Fruit fly (Drosophila melanogaster) whole organism, prepupa: ENCODE results near the gene CG17272.
A peak's percentile ranks its signal among the peaks of the same experiment; 100 is the strongest.

Experiments
- Blimp-1 ChIP-seq: fragments of 200-800 bp; sonication (Bioruptor generic); optimal IDR thresholded peaks from 3 replicates; lab custom pipeline; 2017; ENCODE audit warnings: missing biosample characterization, missing genetic modification characterization, mild to moderate bottlenecking, moderate library complexity, missing genetic modification reagents
- CG10631 ChIP-seq: fragments of 200-800 bp; sonication (Bioruptor generic); optimal IDR thresholded peaks from 2 replicates; lab custom pipeline; 2016; ENCODE audit warnings: missing biosample characterization, missing genetic modification characterization
- CG10669 ChIP-seq: fragments of 200-800 bp; sonication (Bioruptor generic); optimal IDR thresholded peaks from 3 replicates; lab custom pipeline; 2018; ENCODE audit warnings: missing biosample characterization, mild to moderate bottlenecking, missing genetic modification characterization, moderate library complexity
- CG11762 ChIP-seq: fragments of 200-800 bp; sonication (Bioruptor generic); optimal IDR thresholded peaks from 3 replicates; lab custom pipeline; 2016; ENCODE audit warnings: missing biosample characterization, missing genetic modification characterization; ENCODE audit not compliant: insufficient read depth
- CG15336 ChIP-seq: fragments of 200-800 bp; sonication (Bioruptor generic); IDR thresholded peaks from 2 replicates; pipeline ENCODE4 v1.3.6; 2022; ENCODE audit warnings: missing biosample characterization, missing genetic modification characterization
- CG1621 ChIP-seq: fragments of 200-800 bp; sonication (Bioruptor generic); optimal IDR thresholded peaks from 3 replicates; lab custom pipeline; 2018; ENCODE audit warnings: missing biosample characterization, mild to moderate bottlenecking, missing genetic modification characterization
- CG16779 ChIP-seq: fragments of 200-800 bp; sonication (Bioruptor generic); optimal IDR thresholded peaks from 3 replicates; lab custom pipeline; 2017; ENCODE audit warnings: missing biosample characterization, mild to moderate bottlenecking, missing genetic modification characterization
- CG3032 ChIP-seq: fragments of 200-800 bp; optimal IDR thresholded peaks from 2 replicates; lab custom pipeline; 2019; ENCODE audit warnings: missing biosample characterization, mild to moderate bottlenecking, missing genetic modification characterization, moderate library complexity
- CG31627 ChIP-seq: fragments of 200-800 bp; sonication (Bioruptor generic); optimal IDR thresholded peaks from 3 replicates; lab custom pipeline; 2016; ENCODE audit warnings: missing biosample characterization, missing genetic modification characterization
- CG32006 ChIP-seq: fragments of 200-800 bp; sonication (Bioruptor generic); optimal IDR thresholded peaks from 3 replicates; lab custom pipeline; 2017; ENCODE audit warnings: missing biosample characterization, mild to moderate bottlenecking, missing genetic modification characterization
- CG34406 ChIP-seq: fragments of 200-800 bp; sonication (Bioruptor generic); optimal IDR thresholded peaks from 3 replicates; lab custom pipeline; 2016; ENCODE audit warnings: missing biosample characterization, missing genetic modification characterization
- CG3919 ChIP-seq: fragments of 200-800 bp; sonication (Bioruptor generic); optimal IDR thresholded peaks from 3 replicates; lab custom pipeline; 2016; ENCODE audit warnings: missing biosample characterization, missing genetic modification characterization
- CG4318 ChIP-seq: fragments of 200-800 bp; sonication (Bioruptor generic); optimal IDR thresholded peaks from 3 replicates; lab custom pipeline; 2017; ENCODE audit warnings: missing biosample characterization, mild to moderate bottlenecking, missing genetic modification characterization
- CG6163 ChIP-seq: fragments of 200-800 bp; sonication (Bioruptor generic); IDR thresholded peaks from 3 replicates; pipeline ENCODE4 v1.3.6; 2022; ENCODE audit warnings: missing biosample characterization, missing genetic modification characterization
- CG6276 ChIP-seq: fragments of 200-800 bp; sonication (Bioruptor generic); optimal IDR thresholded peaks from 2 replicates; lab custom pipeline; 2017; ENCODE audit warnings: missing biosample characterization, mild to moderate bottlenecking, missing genetic modification characterization
- CG6792 ChIP-seq: fragments of 200-800 bp; sonication (Bioruptor generic); optimal IDR thresholded peaks from 3 replicates; lab custom pipeline; 2016; ENCODE audit warnings: missing biosample characterization, missing genetic modification characterization
- CG6808 ChIP-seq: fragments of 200-800 bp; sonication (Bioruptor generic); optimal IDR thresholded peaks from 3 replicates; lab custom pipeline; 2017; ENCODE audit warnings: missing biosample characterization, missing genetic modification characterization, mild to moderate bottlenecking, moderate library complexity, missing genetic modification reagents
- CG6854 ChIP-seq: fragments of 200-800 bp; sonication (Bioruptor generic); optimal IDR thresholded peaks from 2 replicates; lab custom pipeline; 2017; ENCODE audit warnings: missing biosample characterization, mild to moderate bottlenecking, missing genetic modification characterization
- CG8119 ChIP-seq: fragments of 200-800 bp; sonication (Bioruptor generic); IDR thresholded peaks from 3 replicates; pipeline ENCODE4 v1.3.6; 2022; ENCODE audit warnings: missing biosample characterization, missing genetic modification characterization
- CG8319 ChIP-seq: fragments of 200-800 bp; sonication (Bioruptor generic); optimal IDR thresholded peaks from 3 replicates; lab custom pipeline; 2016; ENCODE audit warnings: missing biosample characterization, missing genetic modification characterization
- CG8632 ChIP-seq: fragments of 200-800 bp; sonication (Bioruptor generic); optimal IDR thresholded peaks from 3 replicates; lab custom pipeline; 2016; ENCODE audit warnings: missing biosample characterization, missing genetic modification characterization
- CG9139 ChIP-seq: fragments of 200-800 bp; sonication (Bioruptor generic); optimal IDR thresholded peaks from 3 replicates; lab custom pipeline; 2017; ENCODE audit warnings: missing biosample characterization, mild to moderate bottlenecking, missing genetic modification characterization
- Eip75B ChIP-seq: fragments of 200-800 bp; sonication (Bioruptor generic); optimal IDR thresholded peaks from 3 replicates; lab custom pipeline; 2016; ENCODE audit warnings: missing biosample characterization, missing genetic modification characterization
- Eip78C ChIP-seq: fragments of 200-800 bp; sonication (Bioruptor generic); peaks from one replicate; lab custom pipeline; 2016; ENCODE audit warnings: missing biosample characterization, missing genetic modification characterization
- Eip93F ChIP-seq: fragments of 200-800 bp; sonication (Bioruptor generic); optimal IDR thresholded peaks from 2 replicates; lab custom pipeline; 2016; ENCODE audit warnings: missing biosample characterization, mild to moderate bottlenecking, missing genetic modification characterization
- Ets96B ChIP-seq: fragments of 200-800 bp; optimal IDR thresholded peaks from 2 replicates; lab custom pipeline; 2019; ENCODE audit warnings: missing biosample characterization, mild to moderate bottlenecking, missing genetic modification characterization, moderate library complexity
- Hr39 ChIP-seq: fragments of 200-800 bp; sonication (Bioruptor generic); optimal IDR thresholded peaks from 2 replicates; lab custom pipeline; 2016; ENCODE audit warnings: missing biosample characterization, missing genetic modification characterization
- Hr4 ChIP-seq: fragments of 200-800 bp; sonication (Bioruptor generic); optimal IDR thresholded peaks from 3 replicates; lab custom pipeline; 2016; ENCODE audit warnings: missing biosample characterization, missing genetic modification characterization
- Lpt ChIP-seq: fragments of 200-800 bp; sonication (Bioruptor generic); optimal IDR thresholded peaks from 3 replicates; lab custom pipeline; 2016; ENCODE audit warnings: missing biosample characterization, missing genetic modification characterization
- Met ChIP-seq: fragments of 200-800 bp; sonication (Bioruptor generic); optimal IDR thresholded peaks from 3 replicates; lab custom pipeline; 2016; ENCODE audit warnings: missing biosample characterization, missing genetic modification characterization
- Smox ChIP-seq: fragments of 200-800 bp; sonication (Bioruptor generic); optimal IDR thresholded peaks from 3 replicates; lab custom pipeline; 2016; ENCODE audit warnings: missing biosample characterization, missing genetic modification characterization
- Sox102F ChIP-seq: fragments of 200-800 bp; sonication (Bioruptor generic); optimal IDR thresholded peaks from 2 replicates; lab custom pipeline; 2016; ENCODE audit warnings: missing biosample characterization, mild to moderate bottlenecking, missing genetic modification characterization
- achi ChIP-seq: fragments of 200-800 bp; sonication (Bioruptor generic); optimal IDR thresholded peaks from 3 replicates; lab custom pipeline; 2016; ENCODE audit warnings: missing biosample characterization, missing genetic modification characterization
- acj6 ChIP-seq: fragments of 200-800 bp; sonication (Bioruptor generic); optimal IDR thresholded peaks from 3 replicates; lab custom pipeline; 2016; ENCODE audit warnings: missing biosample characterization, missing genetic modification characterization
- cyc ChIP-seq: fragments of 200-800 bp; sonication (Bioruptor generic); optimal IDR thresholded peaks from 3 replicates; lab custom pipeline; 2016; ENCODE audit warnings: missing biosample characterization, missing genetic modification characterization
- dac ChIP-seq: fragments of 200-800 bp; sonication (Bioruptor generic); optimal IDR thresholded peaks from 2 replicates; lab custom pipeline; 2017; ENCODE audit warnings: missing biosample characterization, mild to moderate bottlenecking, missing genetic modification characterization
- eg ChIP-seq: fragments of 200-800 bp; sonication (Bioruptor generic); IDR thresholded peaks from 3 replicates; pipeline ENCODE4 v1.3.6; 2022; ENCODE audit warnings: missing biosample characterization, missing genetic modification characterization
- esn ChIP-seq: fragments of 200-800 bp; sonication (Bioruptor generic); optimal IDR thresholded peaks from 2 replicates; lab custom pipeline; 2016; ENCODE audit warnings: missing biosample characterization, mild to moderate bottlenecking, missing genetic modification characterization, moderate library complexity
- fd59A ChIP-seq: fragments of 200-800 bp; sonication (Bioruptor generic); optimal IDR thresholded peaks from 2 replicates; lab custom pipeline; 2017; ENCODE audit warnings: missing biosample characterization, mild to moderate bottlenecking, missing genetic modification characterization, missing genetic modification reagents
- fd85E ChIP-seq: fragments of 200-800 bp; sonication (Bioruptor generic); optimal IDR thresholded peaks from 3 replicates; lab custom pipeline; 2016; ENCODE audit warnings: missing biosample characterization, missing genetic modification characterization
- net ChIP-seq: fragments of 200-800 bp; sonication (Bioruptor generic); optimal IDR thresholded peaks from 3 replicates; lab custom pipeline; 2016; ENCODE audit warnings: missing biosample characterization, missing genetic modification characterization
- pdm3 ChIP-seq: fragments of 200-800 bp; sonication (Bioruptor generic); optimal IDR thresholded peaks from 3 replicates; lab custom pipeline; 2016; ENCODE audit warnings: missing biosample characterization, missing genetic modification characterization
- svp ChIP-seq: fragments of 200-800 bp; sonication (Bioruptor generic); peaks from one replicate; lab custom pipeline; 2016; ENCODE audit warnings: missing biosample characterization, missing genetic modification characterization
- topi ChIP-seq: fragments of 200-800 bp; sonication (Bioruptor generic); optimal IDR thresholded peaks from 3 replicates; lab custom pipeline; 2016; ENCODE audit warnings: missing biosample characterization, missing genetic modification characterization
- vri ChIP-seq: fragments of 200-800 bp; sonication (Bioruptor generic); optimal IDR thresholded peaks from 3 replicates; lab custom pipeline; 2016; ENCODE audit warnings: missing biosample characterization, mild to moderate bottlenecking, missing genetic modification characterization

Gene CG17272

dm6 chr3R:20836257-20836856, 12.3 kb upstream of the CG17272 start (continued):
- no peak for TF ChIP-seq CG15336 (GFP tag; lab: Robert Waterston, UW)
- 0 out of 3 replicates have a peak, but pooled peaks have one; percentile 31 for TF ChIP-seq CG8119 (GFP tag; lab: Robert Waterston, UW)
- no peak for TF ChIP-seq Blimp-1 (GFP tag; lab: Kevin White, UChicago)
- no peak for TF ChIP-seq Eip75B
- TF ChIP-seq fd59A (GFP tag; lab: Kevin White, UChicago): peak; percentile 26
- peak; percentile 43 for TF ChIP-seq CG10631 (GFP tag; lab: Kevin White, UChicago)
- no peak for TF ChIP-seq fd85E
- TF ChIP-seq cyc (GFP tag; lab: Kevin White, UChicago): no peak
- no peak for TF ChIP-seq Ets96B (tag; lab: Kevin White, UChicago)
- no peak for TF ChIP-seq CG8319 (GFP tag; lab: Kevin White, UChicago)
- no peak for TF ChIP-seq CG11762 (GFP tag; lab: Kevin White, UChicago)
- TF ChIP-seq Hr4 (GFP tag; lab: Kevin White, UChicago): peak; percentile 49
- peak; percentile 27 for TF ChIP-seq CG34406 (GFP tag; lab: Kevin White, UChicago)
- no peak for TF ChIP-seq eg (GFP tag; lab: Robert Waterston, UW)
- TF ChIP-seq Hr39 (GFP tag; lab: Kevin White, UChicago): no peak
- no peak for TF ChIP-seq CG6854 (GFP tag; lab: Kevin White, UChicago)
- TF ChIP-seq CG31627 (GFP tag; lab: Kevin White, UChicago): no peak
- no peak for TF ChIP-seq vri
- TF ChIP-seq achi: peak; percentile 27
- no peak for TF ChIP-seq CG6792 (GFP tag; lab: Kevin White, UChicago)
- peak; percentile 31 for TF ChIP-seq dac (GFP tag; lab: Kevin White, UChicago)
- TF ChIP-seq CG3032: no peak
- peak; percentile 37 for TF ChIP-seq acj6 (GFP tag; lab: Kevin White, UChicago)
- peak; percentile 75 for TF ChIP-seq svp (GFP tag; lab: Kevin White, UChicago)
- TF ChIP-seq CG6276 (GFP tag; lab: Kevin White, UChicago): peak; percentile 49
- no peak for TF ChIP-seq Lpt
- peak; percentile 58 for TF ChIP-seq CG4318 (GFP tag; lab: Kevin White, UChicago)
- TF ChIP-seq pdm3 (GFP tag; lab: Kevin White, UChicago): peak; percentile 12
- TF ChIP-seq Eip93F (GFP tag; lab: Kevin White, UChicago): no peak
- no peak for TF ChIP-seq CG10669 (GFP tag; lab: Kevin White, UChicago)
- no peak for TF ChIP-seq CG8632
- peak; percentile 27 for TF ChIP-seq CG3919 (GFP tag; lab: Kevin White, UChicago)
- no peak for TF ChIP-seq Smox (GFP tag; lab: Kevin White, UChicago)
- peak; percentile 27 for TF ChIP-seq CG16779 (tag; lab: Kevin White, UChicago)
- TF ChIP-seq esn: no peak
- TF ChIP-seq Met (GFP tag; lab: Kevin White, UChicago): peak; percentile 8

- TF ChIP-seq Eip78C (peak; percentile 72), achi (no peak), pdm3 (GFP tag; lab: Kevin White, UChicago) (peak; percentile 6), Hr4 (GFP tag; lab: Kevin White, UChicago) (peak; percentile 13), Sox102F (GFP tag; lab: Kevin White, UChicago) (peak; percentile 18), Hr39 (GFP tag; lab: Kevin White, UChicago) (no peak), Lpt (no peak), svp (GFP tag; lab: Kevin White, UChicago) (peak; percentile 75), Met (GFP tag; lab: Kevin White, UChicago) (peak; percentile 6), Blimp-1 (GFP tag; lab: Kevin White, UChicago) (no peak), CG8632 (no peak), CG6163 (GFP tag; lab: Robert Waterston, UW) (peak; percentile 30; the same call in 1 of the 3 replicates), Smox (GFP tag; lab: Kevin White, UChicago) (peak; percentile 24), net (GFP tag; lab: Kevin White, UChicago) (no peak), Eip75B (no peak), cyc (GFP tag; lab: Kevin White, UChicago) (peak; percentile 12), CG6854 (GFP tag; lab: Kevin White, UChicago) (peak; percentile 65), topi (GFP tag; lab: Kevin White, UChicago) (peak; percentile 1), CG1621 (tag; lab: Kevin White, UChicago) (no peak), CG11762 (GFP tag; lab: Kevin White, UChicago) (no peak), acj6 (GFP tag; lab: Kevin White, UChicago) (peak; percentile 6), esn (peak; percentile 16), Eip93F (GFP tag; lab: Kevin White, UChicago) (no peak), CG9139 (GFP tag; lab: Kevin White, UChicago) (no peak), CG6808 (no peak), CG6276 (GFP tag; lab: Kevin White, UChicago) (no peak), CG32006 (GFP tag; lab: Kevin White, UChicago) (peak; percentile 13), CG3919 (GFP tag; lab: Kevin White, UChicago) (peak; percentile 23)
- TF ChIP-seq, all 60 proteins: peak for 15
These were observed 11.5 kb upstream of the CG17272 start for dm6 chr3R:20835531-20835930.
